Worm (Caenorhabditis elegans) whole organism, L1 larva: Measurements from ENCODE around the gene ZK816.1.

ENCODE experiments used
- C34B4.2 ChIP-seq: sonication (generic microtip); optimal IDR thresholded peaks from 2 replicates; lab custom pipeline; 2017; ENCODE audit warnings: mild to moderate bottlenecking, missing genetic modification characterization, missing compliant biosample characterization
- aha-1 ChIP-seq: fragments of 150-350 bp; optimal IDR thresholded peaks from 2 replicates; lab custom pipeline; 2014; ENCODE audit warnings: missing biosample characterization, missing genetic modification characterization
- ama-1 ChIP-seq: fragments of 150-350 bp; optimal IDR thresholded peaks from 2 replicates; lab custom pipeline; 2014
- blmp-1 ChIP-seq: fragments of 150-350 bp; optimal IDR thresholded peaks from 2 replicates; lab custom pipeline; 2014; ENCODE audit warnings: missing biosample characterization, missing genetic modification characterization
- ceh-63 ChIP-seq: fragments of 200-800 bp; sonication (Bioruptor generic); optimal IDR thresholded peaks from 2 replicates; lab custom pipeline; 2018; ENCODE audit warnings: mild to moderate bottlenecking, missing genetic modification characterization, missing compliant biosample characterization
- ceh-8 ChIP-seq: fragments of 200-800 bp; sonication (Bioruptor generic); optimal IDR thresholded peaks from 2 replicates; lab custom pipeline; 2018; ENCODE audit warnings: mild to moderate bottlenecking, missing genetic modification characterization, moderate library complexity, missing compliant biosample characterization
- ceh-90 ChIP-seq: sonication (generic microtip); optimal IDR thresholded peaks from 2 replicates; lab custom pipeline; 2016; ENCODE audit warnings: missing genetic modification characterization, missing compliant biosample characterization
- dpl-1 ChIP-seq, 3 experiments: fragments of 150-350 bp in 2 of 3; sonication (generic microtip) in 1 of 3; optimal IDR thresholded peaks; 2 replicates each; lab custom pipeline; 2014 to 2017; ENCODE audit warnings: missing biosample characterization in 3 of 3, missing genetic modification characterization in 3 of 3, missing genetic modification reagents in 3 of 3
- efl-1 ChIP-seq, 4 experiments: fragments of 150-350 bp; optimal IDR thresholded peaks in 3 of 4; peaks in 1 of 4; 1 replicate in 1 of 4; 2 replicates in 3 of 4; lab custom pipeline; 2014; ENCODE audit warnings: missing biosample characterization in 2 of 4, missing genetic modification characterization in 2 of 4, missing genetic modification reagents in 2 of 4
- egl-13 ChIP-seq: sonication (generic microtip); optimal IDR thresholded peaks from 2 replicates; lab custom pipeline; 2016; ENCODE audit warnings: missing genotype, missing genetic modification reagents, missing genetic modification characterization, missing compliant biosample characterization
- egl-27 ChIP-seq, 2 experiments: fragments of 150-350 bp in 1 of 2; sonication (generic microtip); optimal IDR thresholded peaks; 3 replicates each; lab custom pipeline; 2017 to 2018; ENCODE audit warnings: missing biosample characterization in 2 of 2, missing genetic modification characterization in 2 of 2, missing genetic modification reagents in 2 of 2
- elt-3 ChIP-seq, 6 experiments: fragments of 150-350 bp in 1 of 6; sonication (generic microtip); optimal IDR thresholded peaks; 2 replicates each; lab custom pipeline; 2017 to 2018; ENCODE audit warnings: missing biosample characterization in 6 of 6, missing genetic modification characterization in 6 of 6, inconsistent platforms in 1 of 6
- ets-5 ChIP-seq: fragments of 200-800 bp; sonication (Bioruptor generic); IDR thresholded peaks from 2 replicates; pipeline ENCODE4 v1.3.6; 2022; ENCODE audit warnings: missing genetic modification characterization, missing compliant biosample characterization
- fkh-10 ChIP-seq: sonication (generic microtip); optimal IDR thresholded peaks from 2 replicates; lab custom pipeline; 2017; ENCODE audit warnings: missing biosample characterization, missing genetic modification reagents, missing genetic modification characterization
- fkh-4 ChIP-seq: sonication (generic microtip); optimal IDR thresholded peaks from 2 replicates; lab custom pipeline; 2016; ENCODE audit warnings: missing compliant biosample characterization, missing genetic modification characterization, borderline replicate concordance
- hlh-4 ChIP-seq: sonication (generic microtip); optimal IDR thresholded peaks from 2 replicates; lab custom pipeline; 2016; ENCODE audit warnings: mild to moderate bottlenecking, missing genetic modification characterization, missing compliant biosample characterization
- lin-13 ChIP-seq: fragments of 150-350 bp; optimal IDR thresholded peaks from 2 replicates; lab custom pipeline; 2014; ENCODE audit warnings: missing biosample characterization, missing genetic modification reagents, missing genetic modification characterization
- lin-39 ChIP-seq: fragments of 150-350 bp; optimal IDR thresholded peaks from 2 replicates; lab custom pipeline; 2014; ENCODE audit warnings: missing biosample characterization, missing genetic modification reagents, missing genetic modification characterization
- mab-9 ChIP-seq: fragments of 200-800 bp; sonication (Bioruptor generic); IDR thresholded peaks from 2 replicates; pipeline ENCODE4 v1.3.6; 2022; ENCODE audit warnings: missing genetic modification reagents, missing genetic modification characterization, missing compliant biosample characterization
- mdl-1 ChIP-seq, 2 experiments: fragments of 150-350 bp; optimal IDR thresholded peaks; 2 replicates each; lab custom pipeline; 2014 to 2017; ENCODE audit warnings: missing biosample characterization in 2 of 2, missing genetic modification characterization in 2 of 2, inconsistent platforms in 1 of 2
- mep-1 ChIP-seq: fragments of 150-350 bp; optimal IDR thresholded peaks from 2 replicates; lab custom pipeline; 2014; ENCODE audit warnings: missing biosample characterization, missing genetic modification characterization
- nhr-12 ChIP-seq: sonication (generic microtip); optimal IDR thresholded peaks from 2 replicates; lab custom pipeline; 2017; ENCODE audit warnings: missing biosample characterization, missing genetic modification characterization
- nhr-19 ChIP-seq: fragments of 200-800 bp; sonication (Bioruptor generic); conservative IDR thresholded peaks from 2 replicates; pipeline ENCODE4 v1.3.6; 2022; ENCODE audit warnings: missing genetic modification characterization, missing compliant biosample characterization
- nhr-237 ChIP-seq: fragments of 150-350 bp; optimal IDR thresholded peaks from 2 replicates; lab custom pipeline; 2014; ENCODE audit warnings: missing biosample characterization, missing genetic modification characterization
- nhr-76 ChIP-seq: sonication (generic microtip); optimal IDR thresholded peaks from 2 replicates; lab custom pipeline; 2017; ENCODE audit warnings: missing biosample characterization, missing genetic modification characterization
- nhr-85 ChIP-seq: sonication (generic microtip); peaks from one replicate; lab custom pipeline; 2016; ENCODE audit warnings: missing genetic modification characterization, inconsistent platforms, missing compliant biosample characterization
- pqm-1 ChIP-seq: sonication (generic microtip); optimal IDR thresholded peaks from 3 replicates; lab custom pipeline; 2017; ENCODE audit warnings: missing biosample characterization, missing genetic modification characterization
- rnt-1 ChIP-seq: sonication (generic microtip); optimal IDR thresholded peaks from 2 replicates; lab custom pipeline; 2016; ENCODE audit warnings: mild to moderate bottlenecking, missing genetic modification characterization, moderate library complexity, missing compliant biosample characterization
- skn-1 ChIP-seq: fragments of 150-350 bp; optimal IDR thresholded peaks from 2 replicates; lab custom pipeline; 2014; ENCODE audit warnings: missing biosample characterization, missing genetic modification characterization
- snpc-4 ChIP-seq: fragments of 150-350 bp; optimal IDR thresholded peaks from 2 replicates; lab custom pipeline; 2014; ENCODE audit warnings: missing biosample characterization, missing genetic modification characterization
- swsn-7 ChIP-seq: sonication (generic microtip); optimal IDR thresholded peaks from 2 replicates; lab custom pipeline; 2016; ENCODE audit warnings: missing genetic modification characterization, missing compliant biosample characterization

Gene ZK816.1

DNA sequence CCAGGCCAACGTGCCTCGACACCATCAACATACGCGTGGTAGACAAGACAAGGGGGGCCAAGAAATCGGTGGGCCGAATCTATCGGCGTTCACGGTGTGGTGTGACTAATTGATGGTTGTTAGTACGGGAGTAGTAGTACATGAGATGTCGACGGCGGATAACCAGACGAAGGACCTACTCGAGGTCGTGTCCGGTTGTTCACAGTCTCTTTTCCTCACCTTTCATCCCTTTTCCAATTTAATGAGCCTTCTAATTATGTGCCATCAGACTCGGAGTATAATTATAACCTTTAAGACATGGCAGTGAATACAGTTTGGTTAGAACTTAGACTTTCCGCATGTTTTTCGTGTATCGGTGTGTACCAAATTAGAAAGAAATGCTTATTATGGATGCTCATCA lies 40.8 kb upstream of the ZK816.1 start:
- TF ChIP-seq efl-1 (optimal IDR thresholded peaks at IDR 0.05; lab: Kevin White, UChicago) (no peak), efl-1 (GFP tag; optimal IDR thresholded peaks at IDR 0.05 in 1 of 2; lab: Kevin White, UChicago) (no peak), egl-27 (tag; optimal IDR thresholded peaks at IDR 0.05; lab: Kevin White, UChicago) (no peak), snpc-4 (no peak), fkh-4 (tag; lab: Kevin White, UChicago) (no peak), mep-1 (tag; lab: Kevin White, UChicago) (no peak)

DNA sequence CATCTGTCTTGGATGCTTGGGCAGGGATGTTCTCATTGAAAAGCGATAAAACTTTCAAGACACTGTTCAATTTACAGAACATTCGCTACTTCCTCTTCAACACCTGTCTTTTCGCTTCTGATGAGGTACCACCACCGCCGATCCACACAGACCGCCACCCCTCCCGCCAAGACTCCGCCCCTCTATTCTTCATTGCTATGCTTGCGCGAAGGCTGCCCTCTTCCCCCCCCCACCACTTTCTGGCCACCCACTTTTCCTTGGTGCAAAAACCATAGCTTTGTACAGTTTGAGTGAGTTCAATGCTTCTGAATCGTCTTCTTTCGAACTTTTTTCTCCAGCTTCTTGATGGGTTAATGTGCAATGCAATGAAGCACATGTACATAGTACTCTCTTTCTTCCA lies 37.6 kb upstream of the ZK816.1 start:
- TF ChIP-seq efl-1 (optimal IDR thresholded peaks at IDR 0.05; lab: Kevin White, UChicago) (no peak), efl-1 (GFP tag; optimal IDR thresholded peaks at IDR 0.05 in 1 of 2; lab: Kevin White, UChicago) (peak in 1 of 2 experiments; percentile 51), ceh-8 (GFP tag; lab: Kevin White, UChicago) (no peak)
- TF ChIP-seq, all 84 proteins: peak for 1

DNA sequence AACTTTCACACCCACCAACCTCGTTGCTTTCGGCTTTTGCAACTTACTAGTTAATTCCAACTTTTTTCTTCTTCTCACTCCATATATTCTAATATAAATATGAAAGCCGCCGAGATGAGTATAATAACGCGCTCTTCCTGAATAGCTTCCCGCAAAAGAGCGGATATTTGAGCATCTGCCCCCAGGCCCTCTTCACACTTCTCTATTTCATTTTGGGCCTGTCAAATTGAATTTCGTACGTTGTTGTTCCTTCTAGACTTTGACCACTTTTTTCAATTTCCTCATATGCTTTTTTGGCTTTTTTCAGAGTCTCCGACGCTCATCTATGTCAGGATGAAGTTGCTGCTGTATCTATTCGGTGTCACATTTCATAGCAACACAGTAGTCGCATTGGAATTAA lies 36.5 kb upstream of the ZK816.1 start, which contains the start of gene ddr-2:
ddr-2 (plus strand) TSS at position 301 of the 400 bp plus-strand sequence.
- TF ChIP-seq fkh-10 (GFP tag; lab: Kevin White, UChicago) (no peak), nhr-12 (no peak), mdl-1 (tag; optimal IDR thresholded peaks at IDR 0.05; lab: Kevin White, UChicago) (no peak), lin-13 (no peak), nhr-237 (tag; lab: Kevin White, UChicago) (no peak), nhr-19 (GFP tag; lab: Robert Waterston, UW) (no peak), rnt-1 (no peak), dpl-1 (GFP tag; optimal IDR thresholded peaks at IDR 0.05; lab: Kevin White, UChicago) (no peak), ets-5 (no peak), ceh-63 (GFP tag; lab: Kevin White, UChicago) (no peak), C34B4.2 (tag; lab: Kevin White, UChicago) (no peak), skn-1 (tag; lab: Kevin White, UChicago) (no peak), pqm-1 (tag; lab: Kevin White, UChicago) (no peak), ceh-90 (tag; lab: Kevin White, UChicago) (no peak), nhr-76 (tag; lab: Kevin White, UChicago) (no peak), lin-39 (tag; lab: Kevin White, UChicago) (no peak)

DNA sequence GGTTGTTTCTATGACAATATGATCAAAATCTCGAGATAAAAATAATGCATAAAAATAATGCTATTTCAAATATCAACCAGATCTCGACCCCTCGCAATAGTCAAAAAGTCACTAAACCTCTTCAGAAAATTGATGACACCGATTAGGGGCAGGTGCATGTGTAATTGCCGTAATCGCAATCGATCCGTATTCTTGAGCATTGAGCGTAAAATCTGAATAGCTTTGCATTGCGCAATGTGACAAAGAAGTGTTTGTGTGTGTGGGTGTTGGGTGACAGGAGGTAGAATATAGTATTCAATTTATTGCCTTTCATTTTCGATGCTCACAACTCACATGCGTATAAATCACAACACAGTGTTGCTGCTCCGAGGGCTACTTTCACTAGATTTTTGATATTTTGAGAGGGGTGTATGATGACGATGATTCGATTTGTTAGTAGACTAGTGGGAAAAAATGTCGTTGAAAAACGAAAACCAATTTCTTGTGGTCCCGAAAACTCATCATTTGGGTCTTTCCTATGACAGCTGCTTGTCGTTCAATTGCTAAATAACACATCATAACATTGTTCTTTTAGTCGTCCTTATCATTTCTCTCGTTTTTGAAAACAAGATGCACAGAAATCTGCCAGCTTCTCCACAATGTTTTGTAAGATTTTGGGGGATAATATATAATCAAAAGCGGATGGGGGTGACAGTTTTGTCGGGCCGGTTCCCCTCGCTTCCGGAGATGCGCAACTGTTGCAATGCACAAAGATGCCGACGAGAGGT lies 35.4 kb upstream of the ZK816.1 start:
- TF ChIP-seq lin-13, result no peak
- TF ChIP-seq efl-1 (optimal IDR thresholded peaks at IDR 0.05; lab: Kevin White, UChicago), result no peak
- peak in 1 of 2 experiments; percentile 7 for TF ChIP-seq efl-1 (GFP tag; optimal IDR thresholded peaks at IDR 0.05 in 1 of 2; lab: Kevin White, UChicago)
- TF ChIP-seq egl-27 (tag; optimal IDR thresholded peaks at IDR 0.05; lab: Kevin White, UChicago), result no peak
- no peak for TF ChIP-seq snpc-4
- no peak for TF ChIP-seq ama-1 (lab: Kevin White, UChicago)
- no peak for TF ChIP-seq aha-1 (tag; lab: Kevin White, UChicago)

DNA sequence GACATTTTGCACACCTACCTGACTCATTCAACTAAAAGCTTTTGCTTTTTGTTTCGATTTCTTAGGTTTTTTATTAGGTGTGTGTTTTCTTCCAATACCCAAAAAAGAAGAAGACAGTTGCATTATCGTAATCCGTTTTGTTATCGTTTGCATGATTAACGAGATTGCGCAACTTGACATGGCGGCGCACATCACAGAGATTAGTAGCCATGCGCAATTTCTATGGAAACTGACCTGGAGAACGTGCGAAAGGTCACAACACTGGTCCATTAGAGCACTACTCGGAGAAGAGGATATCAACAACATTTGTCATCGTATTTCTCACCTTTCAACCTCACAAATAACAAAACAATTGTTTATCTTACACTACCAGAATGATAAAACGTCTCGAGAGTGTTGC lies 34.7 kb upstream of the ZK816.1 start:
- TF ChIP-seq mab-9 (GFP tag; lab: Robert Waterston, UW), result no peak
- no peak for TF ChIP-seq efl-1 (optimal IDR thresholded peaks at IDR 0.05; lab: Kevin White, UChicago)
- peak in 1 of 2 experiments; percentile 49 for TF ChIP-seq efl-1 (GFP tag; optimal IDR thresholded peaks at IDR 0.05 in 1 of 2; lab: Kevin White, UChicago)

DNA sequence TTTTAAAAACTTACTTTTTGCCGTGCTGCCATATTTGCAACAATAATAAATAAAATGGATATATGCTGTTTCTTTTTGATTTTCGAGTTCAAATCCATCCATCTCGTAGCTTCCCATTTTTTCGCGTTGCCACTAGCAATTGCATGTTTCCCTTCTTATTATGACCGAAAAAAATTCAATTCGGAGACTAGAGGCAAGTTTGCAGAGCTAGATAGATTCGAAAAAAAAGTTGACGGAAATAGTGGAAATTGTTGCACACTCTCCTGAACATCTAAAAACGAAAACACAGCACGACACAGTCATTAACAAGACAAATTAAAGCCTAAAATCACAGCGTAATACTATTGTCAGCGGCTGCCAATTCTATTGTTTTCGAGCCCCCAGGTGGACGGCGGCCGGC lies 25.3 kb upstream of the ZK816.1 start, which contains the start of gene F11D5.6:
F11D5.6 (minus strand) TSS at position 101 of the 400 bp plus-strand sequence.
- TF ChIP-seq nhr-19 (GFP tag; lab: Robert Waterston, UW), result no peak
- no peak for TF ChIP-seq ets-5
- TF ChIP-seq fkh-10 (GFP tag; lab: Kevin White, UChicago), result no peak
- TF ChIP-seq blmp-1 (tag; lab: Kevin White, UChicago), result no peak
- no peak for TF ChIP-seq nhr-85
- TF ChIP-seq swsn-7, result no peak
- no peak for TF ChIP-seq mdl-1 (tag; optimal IDR thresholded peaks at IDR 0.05; lab: Kevin White, UChicago)
- no peak for TF ChIP-seq egl-13
- TF ChIP-seq nhr-237 (tag; lab: Kevin White, UChicago), result no peak
- TF ChIP-seq elt-3 (tag; optimal IDR thresholded peaks at IDR 0.05; lab: Kevin White, UChicago), result no peak
- TF ChIP-seq hlh-4, result no peak
